Comparison of ENCODE assay signal across 1 fruit fly cellular context in genomic region chr2L:4838494-4839320, dm6.
TF ChIP-seq lines count a peak whose summit lies in the region.

No protein-coding gene starts in this region.

TF ChIP-seq in whole organism, embryonic, 481 proteins besides CTCF, POLR2A, EP300 and RAD21 (continued from another document):
- peak; percentile 69 for TF ChIP-seq CG4360 (GFP tag; IDR thresholded peaks at IDR 0.05; lab: Robert Waterston, UW)
- TF ChIP-seq CG2129 (GFP tag; IDR thresholded peaks at IDR 0.05; lab: Robert Waterston, UW; ENCODE audit: partially characterized antibody), result no peak
- no peak for TF ChIP-seq pros (GFP tag; optimal IDR thresholded peaks at IDR 0.05; lab: Kevin White, UChicago)
- no peak for TF ChIP-seq Side (GFP tag; optimal IDR thresholded peaks at IDR 0.05; lab: Kevin White, UChicago)
- TF ChIP-seq hth (optimal IDR thresholded peaks at IDR 0.05; lab: Kevin White, UChicago), result no peak
- no peak for TF ChIP-seq Nf-YC (tag; optimal IDR thresholded peaks at IDR 0.05; lab: Kevin White, UChicago)
- no peak for TF ChIP-seq Gsc (GFP tag; IDR thresholded peaks at IDR 0.05; lab: Robert Waterston, UW)
- TF ChIP-seq CG16779 (GFP tag; IDR thresholded peaks at IDR 0.05; lab: Robert Waterston, UW), result no peak
- TF ChIP-seq Opbp (GFP tag; IDR thresholded peaks at IDR 0.05; lab: Robert Waterston, UW; ENCODE audit: partially characterized antibody), result no peak
- TF ChIP-seq CG34422 (GFP tag; IDR thresholded peaks at IDR 0.05; lab: Robert Waterston, UW), result no peak
- TF ChIP-seq pum (GFP tag; optimal IDR thresholded peaks at IDR 0.05; lab: Kevin White, UChicago), result no peak
- no peak for TF ChIP-seq Dll (GFP tag; IDR thresholded peaks at IDR 0.05; lab: Robert Waterston, UW; ENCODE audit: partially characterized antibody)
- no peak for TF ChIP-seq CG11504 (tag; optimal IDR thresholded peaks at IDR 0.05; lab: Kevin White, UChicago)
- TF ChIP-seq CG4328 (GFP tag; optimal IDR thresholded peaks at IDR 0.05; lab: Kevin White, UChicago), result no peak
- no peak for TF ChIP-seq cato (GFP tag; optimal IDR thresholded peaks at IDR 0.05; lab: Kevin White, UChicago; ENCODE audit: borderline replicate concordance)
- peak; percentile 32 for TF ChIP-seq mirr (GFP tag; optimal IDR thresholded peaks at IDR 0.05; lab: Kevin White, UChicago)
- peak; percentile 13 for TF ChIP-seq CG15514 (GFP tag; optimal IDR thresholded peaks at IDR 0.05; lab: Kevin White, UChicago)
- TF ChIP-seq h (optimal IDR thresholded peaks at IDR 0.05; lab: Kevin White, UChicago), result no peak
- no peak for TF ChIP-seq CG15011 (GFP tag; optimal IDR thresholded peaks at IDR 0.05; lab: Kevin White, UChicago)
- TF ChIP-seq Chrac-16 (GFP tag; optimal IDR thresholded peaks at IDR 0.05; lab: Kevin White, UChicago), result no peak
- TF ChIP-seq CHES-1-like (GFP tag; optimal IDR thresholded peaks at IDR 0.05; lab: Kevin White, UChicago), result no peak
- peak; percentile 68 for TF ChIP-seq CG1792 (GFP tag; optimal IDR thresholded peaks at IDR 0.05; lab: Kevin White, UChicago)
- peak; percentile 42 for TF ChIP-seq CG1529 (GFP tag; optimal IDR thresholded peaks at IDR 0.05; lab: Kevin White, UChicago)
- no peak for TF ChIP-seq zen2 (GFP tag; IDR thresholded peaks at IDR 0.05; lab: Robert Waterston, UW; ENCODE audit: partially characterized antibody)
- TF ChIP-seq z (GFP tag; IDR thresholded peaks at IDR 0.05; lab: Robert Waterston, UW), result no peak
- TF ChIP-seq CG11560 (tag; IDR thresholded peaks at IDR 0.05; lab: Robert Waterston, UW), result no peak
- no peak for TF ChIP-seq NFAT (GFP tag; IDR thresholded peaks at IDR 0.05; lab: Robert Waterston, UW)
- no peak for TF ChIP-seq ab (GFP tag; optimal IDR thresholded peaks at IDR 0.05; lab: Kevin White, UChicago)
- TF ChIP-seq ro (GFP tag; IDR thresholded peaks at IDR 0.05; lab: Robert Waterston, UW), result no peak
- no peak for TF ChIP-seq cas (GFP tag; IDR thresholded peaks at IDR 0.05; lab: Robert Waterston, UW)
- TF ChIP-seq CG3281 (GFP tag; optimal IDR thresholded peaks at IDR 0.05; lab: Kevin White, UChicago), result no peak
- TF ChIP-seq Gug (GFP tag; IDR thresholded peaks at IDR 0.05; lab: Robert Waterston, UW), result no peak
- TF ChIP-seq Meics (GFP tag; optimal IDR thresholded peaks at IDR 0.05; lab: Kevin White, UChicago), result no peak
- peak; percentile 61 for TF ChIP-seq zen (tag; optimal IDR thresholded peaks at IDR 0.05; lab: Kevin White, UChicago)
- TF ChIP-seq CG15479 (GFP tag; optimal IDR thresholded peaks at IDR 0.05; lab: Kevin White, UChicago), result no peak
